Worm (Caenorhabditis elegans) whole organism, L2 larva: ENCODE data around the gene W02B12.13.
A peak's percentile ranks its signal among the peaks of the same experiment; 100 is the strongest.

ENCODE experiments used
- C34F6.9 ChIP-seq: fragments of 150-350 bp; optimal IDR thresholded peaks from 2 replicates; lab custom pipeline; 2014; ENCODE audit warnings: missing biosample characterization, missing genetic modification characterization
- F13H6.1 ChIP-seq: sonication (generic microtip); optimal IDR thresholded peaks from 2 replicates; lab custom pipeline; 2016; ENCODE audit warnings: missing genetic modification characterization, missing compliant biosample characterization
- R02D3.7 ChIP-seq: fragments of 150-350 bp; optimal IDR thresholded peaks from 2 replicates; lab custom pipeline; 2014; ENCODE audit warnings: missing biosample characterization, missing genetic modification characterization
- Y55F3AM.14 ChIP-seq: fragments of 200-800 bp; sonication (Bioruptor generic); optimal IDR thresholded peaks from 2 replicates; lab custom pipeline; 2018; ENCODE audit warnings: mild to moderate bottlenecking, missing genetic modification characterization, missing compliant biosample characterization
- ZK546.5 ChIP-seq: sonication (generic microtip); optimal IDR thresholded peaks from 2 replicates; lab custom pipeline; 2017; ENCODE audit warnings: missing biosample characterization, missing genetic modification characterization
- alr-1 ChIP-seq: fragments of 150-350 bp; optimal IDR thresholded peaks from 2 replicates; lab custom pipeline; 2014; ENCODE audit warnings: missing biosample characterization, missing genetic modification characterization
- aly-2 ChIP-seq: fragments of 150-350 bp; optimal IDR thresholded peaks from 2 replicates; lab custom pipeline; 2014; ENCODE audit warnings: missing biosample characterization, missing genetic modification characterization
- ama-1 ChIP-seq: fragments of 150-350 bp; optimal IDR thresholded peaks from 2 replicates; lab custom pipeline; 2018; ENCODE audit warnings: inconsistent platforms
- blmp-1 ChIP-seq: sonication (generic microtip); optimal IDR thresholded peaks from 2 replicates; lab custom pipeline; 2017; ENCODE audit warnings: missing genetic modification characterization, mild to moderate bottlenecking, missing compliant biosample characterization, antibody characterized with exemption, moderate library complexity; ENCODE audit not compliant: insufficient read depth
- ceh-16 ChIP-seq: fragments of 150-350 bp; optimal IDR thresholded peaks from 2 replicates; lab custom pipeline; 2014; ENCODE audit warnings: missing biosample characterization, missing genetic modification characterization
- ceh-82 ChIP-seq: fragments of 150-350 bp; optimal IDR thresholded peaks from 2 replicates; lab custom pipeline; 2014; ENCODE audit warnings: missing biosample characterization, missing genetic modification characterization
- dmd-4 ChIP-seq: sonication (generic microtip); optimal IDR thresholded peaks from 2 replicates; lab custom pipeline; 2017; ENCODE audit warnings: missing biosample characterization, missing genetic modification characterization
- egl-27 ChIP-seq: sonication (generic microtip); optimal IDR thresholded peaks from 3 replicates; lab custom pipeline; 2017; ENCODE audit warnings: missing biosample characterization, missing genetic modification reagents, missing genetic modification characterization
- elt-1 ChIP-seq: fragments of 150-350 bp; optimal IDR thresholded peaks from 2 replicates; lab custom pipeline; 2014; ENCODE audit warnings: missing biosample characterization, missing genetic modification characterization
- fos-1 ChIP-seq: fragments of 150-350 bp; optimal IDR thresholded peaks from 2 replicates; lab custom pipeline; 2014; ENCODE audit warnings: missing biosample characterization, missing genetic modification characterization
- gmeb-1 ChIP-seq: fragments of 150-350 bp; optimal IDR thresholded peaks from 2 replicates; lab custom pipeline; 2014; ENCODE audit warnings: missing biosample characterization, missing genetic modification characterization
- lin-13 ChIP-seq: fragments of 150-350 bp; optimal IDR thresholded peaks from 2 replicates; lab custom pipeline; 2014; ENCODE audit warnings: missing biosample characterization, missing genetic modification reagents, missing genetic modification characterization
- lsy-2 ChIP-seq, 2 experiments: fragments of 150-350 bp in 1 of 2; sonication (generic microtip) in 1 of 2; optimal IDR thresholded peaks; 2 replicates each; lab custom pipeline; 2014 to 2017; ENCODE audit warnings: missing biosample characterization in 2 of 2, missing genetic modification characterization in 2 of 2
- mbf-1 ChIP-seq: sonication (generic microtip); optimal IDR thresholded peaks from 2 replicates; lab custom pipeline; 2017; ENCODE audit warnings: missing biosample characterization, missing genetic modification characterization
- mdl-1 ChIP-seq, 2 experiments: fragments of 150-350 bp in 1 of 2; sonication (generic microtip) in 1 of 2; optimal IDR thresholded peaks; 2 replicates each; lab custom pipeline; 2017; ENCODE audit warnings: missing biosample characterization in 2 of 2, missing genetic modification characterization in 2 of 2
- nhr-11 ChIP-seq: fragments of 150-350 bp; optimal IDR thresholded peaks from 2 replicates; lab custom pipeline; 2014; ENCODE audit warnings: missing biosample characterization, missing genetic modification characterization
- nhr-12 ChIP-seq: fragments of 150-350 bp; optimal IDR thresholded peaks from 2 replicates; lab custom pipeline; 2014; ENCODE audit warnings: missing biosample characterization, missing genetic modification characterization
- nhr-129 ChIP-seq: fragments of 150-350 bp; optimal IDR thresholded peaks from 2 replicates; lab custom pipeline; 2014; ENCODE audit warnings: missing biosample characterization, missing genetic modification characterization
- nhr-21 ChIP-seq: fragments of 150-350 bp; optimal IDR thresholded peaks from 2 replicates; lab custom pipeline; 2014; ENCODE audit warnings: missing biosample characterization, missing genetic modification characterization
- nhr-23 ChIP-seq: fragments of 150-350 bp; optimal IDR thresholded peaks from 2 replicates; lab custom pipeline; 2014; ENCODE audit warnings: missing biosample characterization, missing genetic modification reagents, missing genetic modification characterization
- nhr-6 ChIP-seq: fragments of 150-350 bp; optimal IDR thresholded peaks from 2 replicates; lab custom pipeline; 2014; ENCODE audit warnings: missing biosample characterization, missing genetic modification characterization
- nhr-77 ChIP-seq: fragments of 150-350 bp; optimal IDR thresholded peaks from 2 replicates; lab custom pipeline; 2014; ENCODE audit warnings: missing biosample characterization, missing genetic modification characterization
- sma-3 ChIP-seq: sonication (generic microtip); optimal IDR thresholded peaks from 2 replicates; lab custom pipeline; 2016; ENCODE audit warnings: missing genetic modification reagents, missing genetic modification characterization, missing compliant biosample characterization
- sma-9 ChIP-seq, 2 experiments: fragments of 150-350 bp in 1 of 2; sonication (generic microtip) in 1 of 2; optimal IDR thresholded peaks; 2 replicates each; lab custom pipeline; 2014 to 2016; ENCODE audit warnings: missing genetic modification characterization in 2 of 2, mild to moderate bottlenecking in 1 of 2, missing biosample characterization in 1 of 2, missing compliant biosample characterization in 1 of 2, missing genetic modification reagents in 1 of 2, moderate library complexity in 1 of 2
- snpc-4 ChIP-seq: fragments of 150-350 bp; optimal IDR thresholded peaks from 2 replicates; lab custom pipeline; 2014; ENCODE audit warnings: missing biosample characterization, missing genetic modification characterization
- unc-39 ChIP-seq: fragments of 150-350 bp; optimal IDR thresholded peaks from 2 replicates; lab custom pipeline; 2014; ENCODE audit warnings: missing biosample characterization, missing genetic modification characterization
- unc-55 ChIP-seq: fragments of 150-350 bp; sonication (generic microtip); optimal IDR thresholded peaks from 3 replicates; lab custom pipeline; 2014; ENCODE audit warnings: missing biosample characterization, missing genetic modification reagents, missing genetic modification characterization
- unc-62 ChIP-seq: fragments of 150-350 bp; optimal IDR thresholded peaks from 2 replicates; lab custom pipeline; 2014; ENCODE audit warnings: missing biosample characterization, missing genetic modification reagents, missing genetic modification characterization
- zag-1 ChIP-seq: fragments of 150-350 bp; optimal IDR thresholded peaks from 2 replicates; lab custom pipeline; 2014; ENCODE audit warnings: missing biosample characterization, missing genetic modification characterization
- ztf-11 ChIP-seq: sonication (generic microtip); optimal IDR thresholded peaks from 2 replicates; lab custom pipeline; 2017; ENCODE audit warnings: missing biosample characterization, missing genetic modification characterization

W02B12.13 gene

DNA sequence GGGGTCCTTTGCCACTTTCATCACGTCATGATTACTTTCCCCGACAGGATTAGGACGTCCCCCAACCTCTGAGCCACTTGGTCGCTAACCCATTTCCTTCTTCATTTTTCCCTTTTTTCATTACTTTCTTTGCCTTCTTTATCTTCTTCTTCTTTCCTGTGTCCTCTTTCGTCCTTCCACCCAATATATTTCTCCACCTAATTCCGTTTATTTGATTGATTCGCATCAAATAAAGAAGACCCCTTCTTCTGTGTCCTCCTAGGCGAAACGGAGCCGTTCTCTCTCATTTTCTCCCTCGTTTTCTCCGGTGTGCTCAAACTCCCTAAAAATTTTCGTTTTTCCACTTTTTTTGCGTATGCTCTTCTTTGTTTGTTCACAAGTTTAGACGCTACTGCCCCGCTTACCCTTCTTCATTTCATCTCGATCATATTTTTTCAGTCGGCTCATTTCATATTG lies 35.4 kb upstream of the W02B12.13 start, which contains the start of gene C05D12.7:
Gene C05D12.7, plus strand, starts transcription at position 406 of the 456 bp plus-strand sequence.
- no peak for TF ChIP-seq unc-39 (tag; lab: Kevin White, UChicago)
- no peak for TF ChIP-seq zag-1 (tag; lab: Kevin White, UChicago)
- TF ChIP-seq Y55F3AM.14 = no peak
- no peak for TF ChIP-seq unc-62 (GFP tag; lab: Kevin White, UChicago)
- TF ChIP-seq ama-1 (lab: Kevin White, UChicago) = no peak
- TF ChIP-seq fos-1 = no peak
- TF ChIP-seq ceh-82 (tag; lab: Kevin White, UChicago) = no peak
- no peak for TF ChIP-seq nhr-129 (tag; lab: Kevin White, UChicago)
- no peak for TF ChIP-seq snpc-4 (tag; lab: Kevin White, UChicago)
- TF ChIP-seq blmp-1 (tag; lab: Kevin White, UChicago) = no peak
- no peak for TF ChIP-seq egl-27
- TF ChIP-seq gmeb-1 (tag; lab: Kevin White, UChicago) = no peak
- TF ChIP-seq aly-2 (tag; lab: Kevin White, UChicago) = no peak
- TF ChIP-seq dmd-4 (tag; lab: Kevin White, UChicago) = no peak
- TF ChIP-seq sma-3 (GFP tag; lab: Kevin White, UChicago) = no peak

DNA sequence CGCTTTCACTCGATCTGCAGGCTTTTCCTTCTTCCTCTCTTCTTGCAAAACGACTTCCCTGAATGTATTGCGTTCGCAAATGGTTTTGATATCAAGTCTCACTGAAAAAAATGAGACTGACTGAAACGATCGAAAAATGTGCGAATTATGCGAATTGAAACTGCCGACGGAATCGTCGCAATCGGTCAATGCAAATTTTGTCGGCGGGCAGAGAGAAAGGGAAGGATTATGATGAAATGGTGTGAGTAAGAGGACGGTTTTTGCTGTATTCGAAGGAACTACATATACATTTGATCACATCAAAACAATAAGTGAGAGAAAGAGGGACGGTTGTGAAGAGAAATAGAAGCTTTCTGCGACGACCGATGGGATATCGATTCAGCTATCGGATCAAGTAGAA lies 29.4 kb upstream of the W02B12.13 start, which contains the start of gene C05D12.1:
Gene C05D12.1, minus strand, starts transcription at position 101 of the 400 bp plus-strand sequence.
- no peak for TF ChIP-seq R02D3.7 (tag; lab: Kevin White, UChicago)
- no peak for TF ChIP-seq nhr-21
- no peak for TF ChIP-seq gmeb-1 (tag; lab: Kevin White, UChicago)
- no peak for TF ChIP-seq nhr-6 (tag; lab: Kevin White, UChicago)
- TF ChIP-seq nhr-23 (tag; lab: Kevin White, UChicago) = no peak
- TF ChIP-seq mbf-1 (tag; lab: Kevin White, UChicago) = no peak
- no peak for TF ChIP-seq nhr-77 (tag; lab: Kevin White, UChicago)
- no peak for TF ChIP-seq ZK546.5 (tag; lab: Kevin White, UChicago)
- TF ChIP-seq lsy-2 (tag; optimal IDR thresholded peaks at IDR 0.05; lab: Kevin White, UChicago) = no peak
- no peak for TF ChIP-seq alr-1 (tag; lab: Kevin White, UChicago)
- TF ChIP-seq mdl-1 (tag; optimal IDR thresholded peaks at IDR 0.05; lab: Kevin White, UChicago) = no peak
- no peak for TF ChIP-seq unc-55 (GFP tag; lab: Kevin White, UChicago)
- TF ChIP-seq unc-39 (tag; lab: Kevin White, UChicago) = no peak
- TF ChIP-seq nhr-11 (tag; lab: Kevin White, UChicago) = no peak
- no peak for TF ChIP-seq elt-1 (tag; lab: Kevin White, UChicago)
- TF ChIP-seq aly-2 (tag; lab: Kevin White, UChicago) = no peak
- no peak for TF ChIP-seq sma-9 (GFP tag; optimal IDR thresholded peaks at IDR 0.05; lab: Kevin White, UChicago)
- no peak for TF ChIP-seq sma-9 (tag; optimal IDR thresholded peaks at IDR 0.05; lab: Kevin White, UChicago)
- TF ChIP-seq lin-13 (GFP tag; lab: Kevin White, UChicago) = no peak
- no peak for TF ChIP-seq C34F6.9

DNA sequence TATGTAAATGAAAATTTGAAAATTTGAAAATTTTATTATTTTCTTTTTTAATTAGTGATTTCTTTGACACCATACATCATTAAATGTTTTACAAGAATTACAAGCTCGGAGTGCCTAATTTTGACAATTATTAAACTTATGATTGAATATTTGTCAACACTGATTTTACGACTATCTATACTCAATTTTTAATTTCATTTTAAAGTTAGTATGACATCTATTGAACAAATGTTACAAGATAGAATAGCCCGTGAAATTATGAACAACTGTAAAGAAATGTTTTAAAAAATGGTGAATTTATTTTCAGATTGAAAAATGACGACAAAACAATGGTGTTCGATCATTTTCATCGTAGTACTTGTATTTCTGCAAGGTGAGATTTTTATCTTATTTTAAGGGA lies 27.1 kb upstream of the W02B12.13 start, which contains the start of gene C05D12.2:
Gene C05D12.2, plus strand, starts transcription at position 301 of the 400 bp plus-strand sequence.
- no peak for TF ChIP-seq nhr-12
- no peak for TF ChIP-seq fos-1
- no peak for TF ChIP-seq aly-2 (tag; lab: Kevin White, UChicago)
- TF ChIP-seq ZK546.5 (tag; lab: Kevin White, UChicago) = no peak
- TF ChIP-seq blmp-1 (tag; lab: Kevin White, UChicago) = no peak
- TF ChIP-seq nhr-21 = no peak
- TF ChIP-seq sma-3 (GFP tag; lab: Kevin White, UChicago) = no peak
- TF ChIP-seq snpc-4 (tag; lab: Kevin White, UChicago) = no peak
- no peak for TF ChIP-seq ztf-11 (tag; lab: Kevin White, UChicago)
- TF ChIP-seq lsy-2 (tag; optimal IDR thresholded peaks at IDR 0.05; lab: Kevin White, UChicago) = no peak
- TF ChIP-seq ceh-16 (tag; lab: Kevin White, UChicago) = no peak
- no peak for TF ChIP-seq nhr-6 (tag; lab: Kevin White, UChicago)
- no peak for TF ChIP-seq ama-1 (lab: Kevin White, UChicago)
- no peak for TF ChIP-seq mbf-1 (tag; lab: Kevin White, UChicago)
- TF ChIP-seq F13H6.1 (tag; lab: Kevin White, UChicago) = no peak
- no peak for TF ChIP-seq egl-27

DNA sequence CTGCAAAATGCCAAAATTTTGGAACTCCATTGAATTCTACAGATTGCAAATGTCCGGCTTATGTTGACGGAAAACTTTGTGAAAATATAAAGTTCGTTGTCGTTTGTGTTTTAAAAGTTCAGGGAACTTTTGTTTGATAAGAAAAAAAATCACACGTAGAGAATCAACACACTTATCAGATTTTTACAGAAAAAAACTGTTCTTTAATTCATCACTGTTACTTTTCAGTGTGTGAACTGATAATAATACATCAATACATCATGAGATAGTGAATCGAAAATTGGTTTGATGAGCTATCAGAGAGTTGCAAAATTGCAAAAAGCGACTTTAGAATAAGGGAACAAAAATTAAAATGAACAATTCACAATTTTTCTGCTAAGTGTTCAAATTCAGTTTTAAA lies 26.6 kb upstream of the W02B12.13 start:
- no peak for TF ChIP-seq sma-3 (GFP tag; lab: Kevin White, UChicago)
- TF ChIP-seq fos-1 = peak; percentile 80
- TF ChIP-seq, all 48 proteins: peak for 1
